Fruit fly (Drosophila melanogaster) whole organism, embryonic: ENCODE measurements around the gene Jupiter.

ENCODE experiments used
- B-H1 ChIP-seq: fragments of 200-800 bp; sonication (Bioruptor generic); IDR thresholded peaks from 3 replicates; pipeline ENCODE4 v1.3.6; 2022; ENCODE audit warnings: missing biosample characterization, missing genetic modification characterization
- Bdp1 ChIP-seq: fragments of 200-800 bp; sonication (Bioruptor generic); optimal IDR thresholded peaks from 3 replicates; lab custom pipeline; 2016; ENCODE audit warnings: missing biosample characterization, missing genetic modification characterization
- Blimp-1 ChIP-seq: fragments of 200-800 bp; sonication (Bioruptor generic); optimal IDR thresholded peaks from 3 replicates; lab custom pipeline; 2018; ENCODE audit warnings: missing biosample characterization, missing genetic modification characterization, mild to moderate bottlenecking, moderate library complexity, missing genetic modification reagents
- CG10565 ChIP-seq: fragments of 200-800 bp; sonication (Bioruptor generic); optimal IDR thresholded peaks from 3 replicates; lab custom pipeline; 2016; ENCODE audit warnings: missing biosample characterization, mild to moderate bottlenecking, missing genetic modification characterization
- CG11696 ChIP-seq: fragments of 200-800 bp; sonication (Bioruptor generic); IDR thresholded peaks from 2 replicates; pipeline ENCODE4 v1.3.6; 2022; ENCODE audit warnings: missing biosample characterization, missing genetic modification characterization
- CG12659 ChIP-seq: fragments of 200-800 bp; sonication (Bioruptor generic); optimal IDR thresholded peaks from 3 replicates; lab custom pipeline; 2017; ENCODE audit warnings: mild to moderate bottlenecking, missing biosample characterization, missing genetic modification reagents, missing genetic modification characterization
- CG14965 ChIP-seq: fragments of 200-800 bp; sonication (Bioruptor generic); optimal IDR thresholded peaks from 2 replicates; lab custom pipeline; 2016; ENCODE audit warnings: missing biosample characterization, missing genetic modification characterization, borderline replicate concordance
- CG15011 ChIP-seq: fragments of 200-800 bp; sonication (Bioruptor generic); optimal IDR thresholded peaks from 3 replicates; lab custom pipeline; 2018; ENCODE audit warnings: missing biosample characterization, mild to moderate bottlenecking, missing genetic modification characterization
- CG1602 ChIP-seq: fragments of 200-800 bp; sonication (Bioruptor generic); optimal IDR thresholded peaks from 3 replicates; lab custom pipeline; 2016; ENCODE audit warnings: missing biosample characterization, missing genetic modification characterization
- CG17186 ChIP-seq: fragments of 200-800 bp; sonication (Bioruptor generic); optimal IDR thresholded peaks from 3 replicates; lab custom pipeline; 2017; ENCODE audit warnings: missing biosample characterization, missing genetic modification reagents, missing genetic modification characterization
- CG17829 ChIP-seq: fragments of 200-800 bp; optimal IDR thresholded peaks from 2 replicates; lab custom pipeline; 2019; ENCODE audit warnings: missing biosample characterization, mild to moderate bottlenecking, missing genetic modification characterization, moderate library complexity
- CG31365 ChIP-seq: fragments of 200-800 bp; sonication (Bioruptor generic); optimal IDR thresholded peaks from 2 replicates; lab custom pipeline; 2018; ENCODE audit warnings: missing biosample characterization, mild to moderate bottlenecking, missing genetic modification characterization
- CG7786 ChIP-seq: fragments of 200-800 bp; sonication (Bioruptor generic); optimal IDR thresholded peaks from 2 replicates; lab custom pipeline; 2016; ENCODE audit warnings: missing biosample characterization, missing genetic modification characterization
- CG8478 ChIP-seq: fragments of >200 bp; optimal IDR thresholded peaks from 2 replicates; lab custom pipeline; 2018
- CTCF ChIP-seq: fragments of 200-800 bp; sonication (Bioruptor generic); optimal IDR thresholded peaks from 2 replicates; lab custom pipeline; 2017; ENCODE audit warnings: missing biosample characterization, mild to moderate bottlenecking, missing genetic modification characterization, moderate library complexity
- Camta ChIP-seq: fragments of 200-800 bp; sonication (Bioruptor generic); optimal IDR thresholded peaks from 2 replicates; lab custom pipeline; 2016; ENCODE audit warnings: missing biosample characterization, missing genetic modification characterization
- CoRest ChIP-seq: fragments of 200-800 bp; sonication (Bioruptor generic); optimal IDR thresholded peaks from 3 replicates; lab custom pipeline; 2018; ENCODE audit warnings: missing biosample characterization, mild to moderate bottlenecking, missing genetic modification characterization, moderate library complexity
- D19A ChIP-seq: fragments of 200-800 bp; optimal IDR thresholded peaks from 3 replicates; lab custom pipeline; 2019; ENCODE audit warnings: missing biosample characterization, mild to moderate bottlenecking, missing genetic modification characterization, moderate library complexity
- Dfd ChIP-seq, 2 experiments: fragments of >200 bp; optimal IDR thresholded peaks; 2 replicates each; lab custom pipeline; 2017; ENCODE audit warnings: missing biosample characterization in 2 of 2, missing genetic modification characterization in 2 of 2
- Doc3 ChIP-seq: fragments of 200-800 bp; sonication (Bioruptor generic); IDR thresholded peaks from 3 replicates; pipeline ENCODE4 v1.3.6; 2022; ENCODE audit warnings: missing biosample characterization, missing genetic modification characterization; ENCODE audit not compliant: partially characterized antibody
- Gug ChIP-seq: fragments of 200-800 bp; sonication (Bioruptor generic); IDR thresholded peaks from 4 replicates; pipeline ENCODE4 v1.3.6; 2022; ENCODE audit warnings: missing biosample characterization, missing genetic modification characterization
- H2.0 ChIP-seq: fragments of 200-800 bp; sonication (Bioruptor generic); IDR thresholded peaks from 2 replicates; pipeline ENCODE4 v1.3.6; 2022; ENCODE audit warnings: missing biosample characterization, missing genetic modification characterization
- HmgD ChIP-seq: fragments of 200-800 bp; sonication (Bioruptor generic); optimal IDR thresholded peaks from 3 replicates; lab custom pipeline; 2016; ENCODE audit warnings: missing biosample characterization, missing genetic modification characterization
- Hsf ChIP-seq: fragments of 200-800 bp; sonication (Bioruptor generic); optimal IDR thresholded peaks from 3 replicates; lab custom pipeline; 2016; ENCODE audit warnings: missing biosample characterization, missing genetic modification characterization
- Jarid2 ChIP-seq: fragments of 200-800 bp; sonication (Bioruptor generic); optimal IDR thresholded peaks from 3 replicates; lab custom pipeline; 2017; ENCODE audit warnings: mild to moderate bottlenecking, missing biosample characterization, missing genetic modification reagents, missing genetic modification characterization
- MBD-R2 ChIP-seq: fragments of 200-800 bp; sonication (Bioruptor generic); IDR thresholded peaks from 2 replicates; pipeline ENCODE4 v1.3.6; 2022; ENCODE audit warnings: missing biosample characterization, missing genetic modification characterization
- Meics ChIP-seq: fragments of 200-800 bp; sonication (Bioruptor generic); optimal IDR thresholded peaks from 2 replicates; lab custom pipeline; 2017; ENCODE audit warnings: missing biosample characterization, mild to moderate bottlenecking, missing genetic modification characterization
- Six4 ChIP-seq: fragments of 200-800 bp; sonication (Bioruptor generic); optimal IDR thresholded peaks from 2 replicates; lab custom pipeline; 2016; ENCODE audit warnings: missing biosample characterization, missing genetic modification characterization
- ac ChIP-seq: fragments of 200-800 bp; sonication (Bioruptor generic); optimal IDR thresholded peaks from 3 replicates; lab custom pipeline; 2017; ENCODE audit warnings: missing biosample characterization, mild to moderate bottlenecking, missing genetic modification characterization
- az2 ChIP-seq: fragments of 200-800 bp; sonication (Bioruptor generic); optimal IDR thresholded peaks from 3 replicates; lab custom pipeline; 2016; ENCODE audit warnings: missing biosample characterization, missing genetic modification characterization
- caup ChIP-seq: fragments of 200-800 bp; sonication (Bioruptor generic); optimal IDR thresholded peaks from 3 replicates; lab custom pipeline; 2017; ENCODE audit warnings: missing biosample characterization, mild to moderate bottlenecking, missing genetic modification characterization, moderate library complexity; ENCODE audit not compliant: severe bottlenecking
- dati ChIP-seq: fragments of 200-800 bp; sonication (Bioruptor generic); IDR thresholded peaks from 2 replicates; pipeline ENCODE4 v1.3.6; 2022; ENCODE audit warnings: missing biosample characterization, missing genetic modification characterization
- ems ChIP-seq: fragments of 200-800 bp; sonication (Bioruptor generic); optimal IDR thresholded peaks from 3 replicates; lab custom pipeline; 2016; ENCODE audit warnings: missing biosample characterization, missing genetic modification characterization
- eyg ChIP-seq: fragments of 200-800 bp; sonication (Bioruptor generic); optimal IDR thresholded peaks from 3 replicates; lab custom pipeline; 2016; ENCODE audit warnings: missing biosample characterization, missing genetic modification characterization
- hbn ChIP-seq: fragments of 200-800 bp; sonication (Bioruptor generic); IDR thresholded peaks from 2 replicates; pipeline ENCODE4 v1.3.6; 2022; ENCODE audit warnings: missing biosample characterization, missing genetic modification characterization; ENCODE audit not compliant: partially characterized antibody
- jigr1 ChIP-seq: fragments of 200-800 bp; sonication (Bioruptor generic); IDR thresholded peaks from 3 replicates; pipeline ENCODE4 v1.3.6; 2022; ENCODE audit warnings: missing biosample characterization, missing genetic modification characterization
- klu ChIP-seq: fragments of 200-800 bp; sonication (Bioruptor generic); IDR thresholded peaks from 2 replicates; pipeline ENCODE4 v1.3.6; 2022; ENCODE audit warnings: missing biosample characterization, missing genetic modification characterization
- p53 ChIP-seq: fragments of 200-800 bp; sonication (Bioruptor generic); optimal IDR thresholded peaks from 2 replicates; lab custom pipeline; 2016; ENCODE audit warnings: missing biosample characterization, missing genetic modification characterization
- pb ChIP-seq: fragments of 200-800 bp; sonication (Bioruptor generic); optimal IDR thresholded peaks from 3 replicates; lab custom pipeline; 2016; ENCODE audit warnings: missing biosample characterization, missing genetic modification characterization
- prd ChIP-seq, 3 experiments: fragments of >200 bp in 2 of 3; fragments of 200-800 bp in 1 of 3; sonication (Bioruptor generic) in 1 of 3; optimal IDR thresholded peaks in 2 of 3; IDR thresholded peaks in 1 of 3; 2 replicates in 2 of 3; 3 replicates in 1 of 3; pipeline versions ENCODE4 v1.3.6 to Lab custom; 2017 to 2022; ENCODE audit warnings: missing biosample characterization in 1 of 3, missing genetic modification characterization in 1 of 3
- pros ChIP-seq: fragments of 200-800 bp; sonication (Bioruptor generic); optimal IDR thresholded peaks from 3 replicates; lab custom pipeline; 2019; ENCODE audit warnings: missing biosample characterization, mild to moderate bottlenecking, missing genetic modification characterization, moderate library complexity
- shn ChIP-seq: fragments of 200-800 bp; sonication (Bioruptor generic); optimal IDR thresholded peaks from 3 replicates; lab custom pipeline; 2016; ENCODE audit warnings: missing biosample characterization, missing genetic modification characterization
- slou ChIP-seq: fragments of 200-800 bp; sonication (Bioruptor generic); optimal IDR thresholded peaks from 3 replicates; lab custom pipeline; 2016; ENCODE audit warnings: missing biosample characterization, missing genetic modification characterization
- tgo ChIP-seq: fragments of 200-800 bp; sonication (Bioruptor generic); IDR thresholded peaks from 3 replicates; pipeline ENCODE4 v1.3.6; 2022; ENCODE audit warnings: missing biosample characterization, missing genetic modification characterization
- tll ChIP-seq, 2 experiments: fragments of 200-800 bp in 1 of 2; fragments of >200 bp in 1 of 2; sonication (Bioruptor generic) in 1 of 2; optimal IDR thresholded peaks; 2 replicates each; lab custom pipeline; 2017 to 2019; ENCODE audit warnings: missing biosample characterization in 2 of 2, missing genetic modification characterization in 2 of 2, mild to moderate bottlenecking in 1 of 2, moderate library complexity in 1 of 2
- ttk ChIP-seq: fragments of 200-800 bp; sonication (Bioruptor generic); IDR thresholded peaks from 2 replicates; pipeline ENCODE4 v2.1.2; 2022; ENCODE audit warnings: missing biosample characterization, missing genetic modification characterization
- tup ChIP-seq: fragments of 200-800 bp; sonication (Bioruptor generic); optimal IDR thresholded peaks from 2 replicates; lab custom pipeline; 2016; ENCODE audit warnings: missing biosample characterization, mild to moderate bottlenecking, missing genetic modification characterization, moderate library complexity
- tx ChIP-seq: fragments of 200-800 bp; sonication (Bioruptor generic); optimal IDR thresholded peaks from 2 replicates; lab custom pipeline; 2016; ENCODE audit warnings: missing biosample characterization, missing genetic modification characterization
- yki ChIP-seq: fragments of >200 bp; optimal IDR thresholded peaks from 3 replicates; lab custom pipeline; 2018

Gene Jupiter

DNA sequence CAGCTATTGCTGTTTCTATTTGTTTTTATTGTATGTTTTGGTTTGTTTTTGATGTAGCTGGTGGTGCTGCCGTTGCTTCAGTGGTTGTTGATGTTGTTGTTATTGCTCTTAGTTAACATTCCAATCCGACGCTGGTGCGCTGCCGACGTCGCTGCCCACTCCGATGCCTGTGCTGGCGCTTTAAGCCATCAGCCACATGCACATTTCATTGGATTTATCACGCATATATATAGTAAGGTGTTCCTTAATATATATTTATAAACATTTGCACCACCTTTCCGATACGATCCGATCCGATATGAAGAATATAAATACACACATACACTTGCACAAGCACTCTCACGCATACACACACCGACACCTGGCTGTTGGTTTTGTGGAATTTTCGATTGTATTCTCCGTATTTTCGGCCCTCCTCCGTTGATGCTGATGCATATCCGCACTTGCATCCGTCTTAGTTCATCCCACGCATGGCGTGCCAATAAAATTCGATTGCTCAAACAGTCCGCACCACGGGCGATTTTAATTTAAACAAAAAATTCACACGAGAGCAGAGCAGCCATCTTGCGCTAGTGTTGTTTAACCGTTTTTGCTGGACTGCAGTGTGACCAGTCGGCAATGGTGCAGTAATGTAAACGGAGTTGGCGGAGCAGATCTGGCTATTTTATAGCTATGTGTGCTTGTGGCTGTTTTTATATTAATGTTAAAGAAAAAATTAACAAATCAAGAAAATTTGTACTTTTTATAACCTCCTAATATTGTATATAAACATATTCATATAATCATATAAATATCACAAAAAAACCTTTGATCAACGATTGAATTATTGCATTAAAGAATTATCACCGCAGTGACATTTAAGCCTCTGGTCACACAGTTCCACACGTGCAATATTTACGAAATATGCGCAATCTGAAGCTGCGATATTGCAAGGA is 30.7 kb upstream of the Jupiter start, which contains the start of the genes Csk and Elp1:
Gene Csk, minus strand, starts transcription at position 602 of the 935 bp plus-strand sequence.
Gene Elp1, plus strand, starts transcription at position 867 of the 935 bp plus-strand sequence.
- TF ChIP-seq D19A (tag; lab: Kevin White, UChicago) = no peak
- peak; percentile 28 for TF ChIP-seq Blimp-1 (GFP tag; lab: Kevin White, UChicago)
- TF ChIP-seq p53 (GFP tag; lab: Kevin White, UChicago) = no peak
- TF ChIP-seq B-H1 (GFP tag; lab: Robert Waterston, UW) = no peak
- peak; percentile 78 for TF ChIP-seq CoRest (tag; lab: Kevin White, UChicago)
- TF ChIP-seq slou (GFP tag; lab: Kevin White, UChicago) = peak; percentile 37
- no peak for TF ChIP-seq ac (GFP tag; lab: Kevin White, UChicago)
- TF ChIP-seq tx (GFP tag; lab: Kevin White, UChicago) = no peak
- TF ChIP-seq jigr1 (GFP tag; lab: Robert Waterston, UW) = peak; percentile 24; the same call in 1 of the 3 replicates
- TF ChIP-seq Jarid2 (GFP tag; lab: Kevin White, UChicago) = peak; percentile 30
- TF ChIP-seq CG1602 (GFP tag; lab: Kevin White, UChicago) = peak; percentile 51
- no peak for TF ChIP-seq HmgD (GFP tag; lab: Kevin White, UChicago)
- no peak for TF ChIP-seq pros (GFP tag; lab: Kevin White, UChicago)
- TF ChIP-seq Dfd (GFP tag; optimal IDR thresholded peaks at IDR 0.05; lab: Kevin White, UChicago) = no peak
- peak; percentile 17 for TF ChIP-seq caup (GFP tag; lab: Kevin White, UChicago)
- no peak for TF ChIP-seq tll (GFP tag; optimal IDR thresholded peaks at IDR 0.05; lab: Kevin White, UChicago)
- TF ChIP-seq dati = no peak
- TF ChIP-seq tgo = peak; percentile 50
- TF ChIP-seq CG15011 (GFP tag; lab: Kevin White, UChicago) = peak; percentile 26
- TF ChIP-seq CG10565 (GFP tag; lab: Kevin White, UChicago) = no peak
- TF ChIP-seq tup (GFP tag; lab: Kevin White, UChicago) = peak; percentile 22
- TF ChIP-seq hbn (GFP tag; lab: Robert Waterston, UW) = no peak
- no peak for TF ChIP-seq CTCF (GFP tag; lab: Kevin White, UChicago)
- TF ChIP-seq CG7786 (GFP tag; lab: Kevin White, UChicago) = no peak
- TF ChIP-seq ttk (GFP tag; lab: Robert Waterston, UW) = no peak
- TF ChIP-seq yki (lab: Kevin White, UChicago) = no peak
- TF ChIP-seq pb (GFP tag; lab: Kevin White, UChicago) = no peak
- TF ChIP-seq CG8478 (lab: Kevin White, UChicago) = peak; percentile 40
- TF ChIP-seq Meics (GFP tag; lab: Kevin White, UChicago) = peak; percentile 54
- TF ChIP-seq eyg (GFP tag; lab: Kevin White, UChicago) = no peak
- TF ChIP-seq klu = no peak
- TF ChIP-seq CG14965 (GFP tag; lab: Kevin White, UChicago) = no peak
- TF ChIP-seq MBD-R2 = peak; percentile 52
- TF ChIP-seq Hsf = peak; percentile 25
- no peak for TF ChIP-seq Doc3 (GFP tag; lab: Robert Waterston, UW)
- peak; percentile 14 for TF ChIP-seq shn (GFP tag; lab: Kevin White, UChicago)
- TF ChIP-seq CG17829 (tag; lab: Kevin White, UChicago) = peak; percentile 73
- TF ChIP-seq prd (optimal IDR thresholded peaks at IDR 0.05; lab: Kevin White, UChicago) = no peak
- peak; percentile 48; the same call in 1 of the 3 replicates for TF ChIP-seq prd (GFP tag; IDR thresholded peaks at IDR 0.05; lab: Robert Waterston, UW)
- no peak for TF ChIP-seq Camta (GFP tag; lab: Kevin White, UChicago)
- TF ChIP-seq H2.0 (GFP tag; lab: Robert Waterston, UW) = 0 out of 2 replicates have a peak, but pooled peaks have one; percentile 17
- TF ChIP-seq CG12659 (GFP tag; lab: Kevin White, UChicago) = peak; percentile 92
- no peak for TF ChIP-seq CG31365 (tag; lab: Kevin White, UChicago)
- TF ChIP-seq CG17186 (GFP tag; lab: Kevin White, UChicago) = peak; percentile 41
- TF ChIP-seq Bdp1 (GFP tag; lab: Kevin White, UChicago) = peak; percentile 48
- no peak for TF ChIP-seq CG11696 (GFP tag; lab: Robert Waterston, UW)
- 0 out of 4 replicates have a peak, but pooled peaks have one; percentile 27 for TF ChIP-seq Gug (GFP tag; lab: Robert Waterston, UW)
- peak; percentile 18 for TF ChIP-seq az2 (GFP tag; lab: Kevin White, UChicago)
- peak; percentile 0 for TF ChIP-seq ems
- no peak for TF ChIP-seq Six4 (GFP tag; lab: Kevin White, UChicago)
